Worm (Caenorhabditis elegans) whole organism, late embryonic: Measurements from ENCODE around the gene npr-42.

Source experiments
- F13H6.1 ChIP-seq: sonication (generic microtip); optimal IDR thresholded peaks from 2 replicates; lab custom pipeline; 2016; ENCODE audit warnings: missing genetic modification characterization, missing compliant biosample characterization
- K02D7.2 ChIP-seq: sonication (generic microtip); optimal IDR thresholded peaks from 2 replicates; lab custom pipeline; 2017; ENCODE audit warnings: mild to moderate bottlenecking, missing genetic modification characterization, missing compliant biosample characterization
- K09A11.1 ChIP-seq: sonication (generic microtip); optimal IDR thresholded peaks from 2 replicates; lab custom pipeline; 2017; ENCODE audit warnings: antibody characterized with exemption, mild to moderate bottlenecking, missing genetic modification characterization, missing compliant biosample characterization; ENCODE audit not compliant: insufficient read depth
- Y22D7AL.16 ChIP-seq: sonication (generic microtip); optimal IDR thresholded peaks from 2 replicates; lab custom pipeline; 2016; ENCODE audit warnings: missing genetic modification characterization, missing compliant biosample characterization
- ama-1 ChIP-seq: fragments of 150-350 bp; optimal IDR thresholded peaks from 2 replicates; lab custom pipeline; 2014
- ceh-14 ChIP-seq: sonication (generic microtip); optimal IDR thresholded peaks from 2 replicates; lab custom pipeline; 2016; ENCODE audit warnings: missing genotype, missing genetic modification characterization, missing compliant biosample characterization
- ceh-22 ChIP-seq: sonication (generic microtip); optimal IDR thresholded peaks from 2 replicates; lab custom pipeline; 2017; ENCODE audit warnings: missing biosample characterization, missing genetic modification characterization
- ceh-48 ChIP-seq: sonication (generic microtip); optimal IDR thresholded peaks from 2 replicates; lab custom pipeline; 2016; ENCODE audit warnings: missing genetic modification characterization, inconsistent platforms, missing compliant biosample characterization
- che-1 ChIP-seq: sonication (generic microtip); optimal IDR thresholded peaks from 2 replicates; lab custom pipeline; 2016; ENCODE audit warnings: mild to moderate bottlenecking, missing genetic modification characterization, missing compliant biosample characterization
- elt-2 ChIP-seq: sonication (generic microtip); optimal IDR thresholded peaks from 2 replicates; lab custom pipeline; 2016; ENCODE audit warnings: missing genetic modification reagents, missing genetic modification characterization, missing compliant biosample characterization
- eyg-1 ChIP-seq: sonication (generic microtip); optimal IDR thresholded peaks from 2 replicates; lab custom pipeline; 2016; ENCODE audit warnings: missing genotype, missing genetic modification characterization, missing compliant biosample characterization
- fax-1 ChIP-seq: sonication (generic microtip); optimal IDR thresholded peaks from 2 replicates; lab custom pipeline; 2016; ENCODE audit warnings: missing genotype, missing genetic modification characterization, missing compliant biosample characterization
- hlh-13 ChIP-seq: fragments of 200-800 bp; sonication (Bioruptor generic); optimal IDR thresholded peaks from 2 replicates; lab custom pipeline; 2018; ENCODE audit warnings: mild to moderate bottlenecking, missing genetic modification characterization, missing compliant biosample characterization
- hlh-8 ChIP-seq: sonication (generic microtip); optimal IDR thresholded peaks from 2 replicates; lab custom pipeline; 2016; ENCODE audit warnings: missing genotype, missing genetic modification characterization, missing compliant biosample characterization
- lim-6 ChIP-seq: sonication (generic microtip); optimal IDR thresholded peaks from 2 replicates; lab custom pipeline; 2016; ENCODE audit warnings: missing genetic modification characterization, missing compliant biosample characterization
- lin-11 ChIP-seq: fragments of 200-800 bp; sonication (Bioruptor generic); optimal IDR thresholded peaks from 2 replicates; lab custom pipeline; 2018; ENCODE audit warnings: mild to moderate bottlenecking, missing genetic modification characterization, missing compliant biosample characterization
- mec-3 ChIP-seq: sonication (generic microtip); optimal IDR thresholded peaks from 2 replicates; lab custom pipeline; 2016; ENCODE audit warnings: borderline replicate concordance, missing genetic modification characterization, missing compliant biosample characterization
- nfya-1 ChIP-seq: sonication (generic microtip); optimal IDR thresholded peaks from 2 replicates; lab custom pipeline; 2017; ENCODE audit warnings: missing genetic modification characterization, mild to moderate bottlenecking, missing compliant biosample characterization, antibody characterized with exemption, moderate library complexity
- nhr-232 ChIP-seq: sonication (generic microtip); optimal IDR thresholded peaks from 2 replicates; lab custom pipeline; 2016; ENCODE audit warnings: missing genetic modification characterization, missing compliant biosample characterization
- pha-4 ChIP-seq: fragments of 150-350 bp; optimal IDR thresholded peaks from 2 replicates; lab custom pipeline; 2018; ENCODE audit warnings: missing biosample characterization, missing genetic modification reagents, missing genetic modification characterization
- pqm-1 ChIP-seq: sonication (generic microtip); optimal IDR thresholded peaks from 2 replicates; lab custom pipeline; 2016; ENCODE audit warnings: missing genetic modification characterization, missing compliant biosample characterization
- ref-2 ChIP-seq: sonication (generic microtip); optimal IDR thresholded peaks from 2 replicates; lab custom pipeline; 2016; ENCODE audit warnings: missing genetic modification characterization, missing compliant biosample characterization
- sdc-2 ChIP-seq: sonication (generic microtip); optimal IDR thresholded peaks from 2 replicates; lab custom pipeline; 2016; ENCODE audit warnings: missing genotype, missing genetic modification characterization, missing compliant biosample characterization
- sox-2 ChIP-seq: fragments of 200-800 bp; sonication (Bioruptor generic); IDR thresholded peaks from 2 replicates; pipeline ENCODE4 v1.3.6; 2022; ENCODE audit warnings: missing genetic modification reagents, missing genetic modification characterization, missing compliant biosample characterization
- sox-4 ChIP-seq: sonication (generic microtip); optimal IDR thresholded peaks from 2 replicates; lab custom pipeline; 2017; ENCODE audit warnings: mild to moderate bottlenecking, missing genetic modification characterization, inconsistent platforms, missing compliant biosample characterization
- tbx-2 ChIP-seq: sonication (generic microtip); optimal IDR thresholded peaks from 2 replicates; lab custom pipeline; 2016; ENCODE audit warnings: missing genetic modification characterization, missing compliant biosample characterization
- ttx-3 ChIP-seq: sonication (generic microtip); optimal IDR thresholded peaks from 2 replicates; lab custom pipeline; 2016; ENCODE audit warnings: missing genetic modification reagents, missing genetic modification characterization, missing compliant biosample characterization
- unc-3 ChIP-seq, 2 experiments: fragments of 200-800 bp in 1 of 2; sonication (Bioruptor generic) in 1 of 2; sonication (generic microtip) in 1 of 2; conservative IDR thresholded peaks in 1 of 2; optimal IDR thresholded peaks in 1 of 2; 2 replicates each; pipeline versions ENCODE4 v1.3.6 to Lab custom; 2016 to 2022; ENCODE audit warnings: missing compliant biosample characterization in 2 of 2, missing genetic modification characterization in 2 of 2, missing genetic modification reagents in 1 of 2
- unc-42 ChIP-seq: sonication (generic microtip); optimal IDR thresholded peaks from 2 replicates; lab custom pipeline; 2016; ENCODE audit warnings: missing genotype, missing genetic modification characterization, missing compliant biosample characterization
- unc-55 ChIP-seq: sonication (generic microtip); optimal IDR thresholded peaks from 2 replicates; lab custom pipeline; 2017; ENCODE audit warnings: missing biosample characterization, missing genetic modification reagents, missing genetic modification characterization
- unc-86 ChIP-seq: sonication (generic microtip); optimal IDR thresholded peaks from 2 replicates; lab custom pipeline; 2016; ENCODE audit warnings: missing genetic modification characterization, missing compliant biosample characterization
- zip-5 ChIP-seq: sonication (generic microtip); optimal IDR thresholded peaks from 2 replicates; lab custom pipeline; 2016; ENCODE audit warnings: missing genetic modification characterization, missing compliant biosample characterization

npr-42 gene

DNA sequence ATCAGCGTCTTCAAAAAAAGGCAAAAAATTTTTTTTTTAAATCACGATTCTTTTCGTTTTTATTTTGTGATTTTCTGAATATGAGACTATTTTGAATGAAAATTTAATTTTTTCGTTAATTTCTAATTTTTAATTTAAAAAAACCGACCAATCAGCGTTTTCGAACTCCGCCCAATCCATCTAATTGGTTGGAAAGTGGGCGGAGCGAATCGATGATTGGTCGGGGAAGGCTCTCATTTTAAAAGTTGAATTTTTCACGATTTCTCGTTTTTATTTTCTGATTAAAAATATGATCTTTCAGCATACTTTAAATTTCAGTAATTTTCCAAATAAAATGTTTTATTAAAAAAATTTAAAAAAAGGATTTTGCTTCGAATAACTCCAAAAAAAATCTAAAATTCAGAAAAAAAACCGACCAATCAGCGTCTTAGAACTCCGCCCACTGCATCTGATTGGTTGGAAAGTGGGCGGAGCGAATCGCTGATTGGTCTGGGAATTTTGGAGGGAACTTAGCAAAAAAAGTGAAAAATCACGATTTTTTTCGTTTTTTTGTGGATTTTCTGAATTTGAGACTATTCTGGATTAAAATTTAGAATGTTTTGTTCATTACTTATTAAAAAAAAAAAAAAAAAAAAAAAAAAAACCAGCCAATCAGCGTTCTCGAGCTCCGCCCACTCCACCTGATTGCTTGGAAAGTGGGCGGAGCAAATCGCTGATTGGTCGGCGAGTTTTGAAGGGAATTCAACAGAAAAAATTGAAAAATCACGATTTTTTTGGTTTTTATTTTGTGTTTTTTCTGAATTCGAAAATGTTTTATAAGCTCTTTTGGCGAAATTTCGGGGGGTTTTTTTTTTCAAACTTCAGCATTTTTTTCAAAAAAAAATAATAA, 8.5 kb downstream of the npr-42 start:
- TF ChIP-seq pha-4 (tag; lab: Kevin White, UChicago) (no peak), mec-3 (tag; lab: Kevin White, UChicago) (no peak), nfya-1 (tag; lab: Kevin White, UChicago) (peak; percentile 81)
- TF ChIP-seq, all 69 proteins: peak for 1

- TF ChIP-seq K09A11.1 (tag; lab: Kevin White, UChicago) (no peak), ceh-22 (tag; lab: Kevin White, UChicago) (no peak), nfya-1 (tag; lab: Kevin White, UChicago) (peak; percentile 83)
Observed at ce11 chrII:4286921-4287320, 10.9 kb downstream of the npr-42 start.

- TF ChIP-seq ref-2 (tag; lab: Kevin White, UChicago): no peak
- TF ChIP-seq Y22D7AL.16 (tag; lab: Kevin White, UChicago): no peak
- TF ChIP-seq elt-2 (tag; lab: Kevin White, UChicago): no peak
- TF ChIP-seq F13H6.1 (tag; lab: Kevin White, UChicago): no peak
- TF ChIP-seq unc-86 (tag; lab: Kevin White, UChicago): no peak
- TF ChIP-seq ceh-48: no peak
- TF ChIP-seq pha-4 (tag; lab: Kevin White, UChicago): no peak
- TF ChIP-seq che-1: no peak
- TF ChIP-seq nhr-232 (tag; lab: Kevin White, UChicago): no peak
- TF ChIP-seq, all 69 proteins: peak for 0
Observed at ce11 chrII:4288111-4288510, 12.1 kb downstream of the npr-42 start, which contains the start of gene C01F1.6. C01F1.6 (minus strand) TSS chrII:4288211.

- TF ChIP-seq elt-2 (tag; lab: Kevin White, UChicago) (peak; percentile 50), mec-3 (tag; lab: Kevin White, UChicago) (no peak), tbx-2 (tag; lab: Kevin White, UChicago) (no peak), nhr-232 (tag; lab: Kevin White, UChicago) (no peak), lin-11 (tag; lab: Kevin White, UChicago) (no peak), pqm-1 (tag; lab: Kevin White, UChicago) (no peak), ceh-14 (no peak), eyg-1 (tag; lab: Kevin White, UChicago) (no peak), che-1 (no peak)
Observed at ce11 chrII:4288572-4288971, 12.6 kb downstream of the npr-42 start.

ce11 chrII:4291799-4292198, 15.8 kb downstream of the npr-42 start:
- no peak for TF ChIP-seq sdc-2 (tag; lab: Kevin White, UChicago)
- peak; percentile 79 for TF ChIP-seq unc-42 (tag; lab: Kevin White, UChicago)

ce11 chrII:4293027-4293522, 17.1 kb downstream of the npr-42 start:
- TF ChIP-seq ceh-14: no peak
- TF ChIP-seq, all 69 proteins: peak for 0

ce11 chrII:4294189-4294588, 18.2 kb downstream of the npr-42 start:
- TF ChIP-seq ttx-3 (tag; lab: Kevin White, UChicago): no peak
- TF ChIP-seq hlh-8: no peak
- no peak for TF ChIP-seq ceh-22 (tag; lab: Kevin White, UChicago)
- no peak for TF ChIP-seq lim-6 (tag; lab: Kevin White, UChicago)
- no peak for TF ChIP-seq unc-3 (GFP tag; conservative IDR thresholded peaks at IDR 0.05; lab: Robert Waterston, UW)
- TF ChIP-seq unc-3 (tag; optimal IDR thresholded peaks at IDR 0.05; lab: Kevin White, UChicago): no peak
- no peak for TF ChIP-seq fax-1 (tag; lab: Kevin White, UChicago)
- no peak for TF ChIP-seq zip-5
- no peak for TF ChIP-seq nhr-232 (tag; lab: Kevin White, UChicago)
- TF ChIP-seq K02D7.2 (tag; lab: Kevin White, UChicago): no peak
- no peak for TF ChIP-seq unc-55 (GFP tag; lab: Kevin White, UChicago)
- no peak for TF ChIP-seq sox-2
- no peak for TF ChIP-seq sox-4 (tag; lab: Kevin White, UChicago)
- no peak for TF ChIP-seq pha-4 (tag; lab: Kevin White, UChicago)
- TF ChIP-seq ama-1 (lab: Kevin White, UChicago): no peak
- TF ChIP-seq ceh-14: no peak
- no peak for TF ChIP-seq hlh-13 (GFP tag; lab: Kevin White, UChicago)
- TF ChIP-seq tbx-2 (tag; lab: Kevin White, UChicago): no peak
- no peak for TF ChIP-seq F13H6.1 (tag; lab: Kevin White, UChicago)
- TF ChIP-seq, all 69 proteins: peak for 0
